Fruit fly (Drosophila melanogaster): ENCODE measurements around the gene CG43063.

- TF ChIP-seq tai (GFP tag; optimal IDR thresholded peaks at IDR 0.05) = no peak
- TF ChIP-seq dl (GFP tag; optimal IDR thresholded peaks at IDR 0.05; ENCODE audit: insufficient read depth in 1 of 2, partially characterized antibody in 2 of 2) = no peak
- TF ChIP-seq br (GFP tag; optimal IDR thresholded peaks at IDR 0.05) = no peak
- TF ChIP-seq jim (GFP tag; optimal IDR thresholded peaks at IDR 0.05) = no peak
- TF ChIP-seq h (GFP tag; optimal IDR thresholded peaks at IDR 0.05) = no peak
- TF ChIP-seq usp (GFP tag; optimal IDR thresholded peaks at IDR 0.05) = no peak
- TF ChIP-seq foxo (GFP tag; optimal IDR thresholded peaks at IDR 0.05) = no peak
- no peak for TF ChIP-seq Abd-B (GFP tag; optimal IDR thresholded peaks at IDR 0.05)
- TF ChIP-seq woc (GFP tag; optimal IDR thresholded peaks at IDR 0.05) = no peak
Observed at dm6 chr3R:13088942-13089341, 2.9 kb downstream of the CG43063 start, which contains the start of gene CG34308.
